Fruit fly (Drosophila melanogaster): Measurements from ENCODE around the gene sit.

sit gene

dm6 chr3R:22562502-22562901 lies at the start of gene sit:
Gene sit (minus strand): TSS chr3R:22562572.
- TF ChIP-seq CG1620 (GFP tag; optimal IDR thresholded peaks at IDR 0.05) (no peak), cnc (optimal IDR thresholded peaks at IDR 0.05) (no peak), CG7101 (tag; optimal IDR thresholded peaks at IDR 0.05) (no peak), Mnt (GFP tag; optimal IDR thresholded peaks at IDR 0.05) (no peak), Crg-1 (GFP tag; optimal IDR thresholded peaks at IDR 0.05) (no peak), pad (GFP tag; optimal IDR thresholded peaks at IDR 0.05) (no peak), CG12768 (GFP tag; optimal IDR thresholded peaks at IDR 0.05) (no peak)

dm6 chr3R:22609185-22609584 lies 46.8 kb upstream of the sit start, which contains the start of gene CG13843:
Gene CG13843 (plus strand): TSS chr3R:22609485.
- no peak for TF ChIP-seq Hr96 (GFP tag; optimal IDR thresholded peaks at IDR 0.05)

dm6 chr3R:22602783-22603182 lies 40.4 kb upstream of the sit start:
- TF ChIP-seq Mnt (GFP tag; optimal IDR thresholded peaks at IDR 0.05) = no peak
- no peak for TF ChIP-seq CG14711 (tag; optimal IDR thresholded peaks at IDR 0.05)
- no peak for TF ChIP-seq Clk (GFP tag; optimal IDR thresholded peaks at IDR 0.05)
- TF ChIP-seq Hr96 (GFP tag; optimal IDR thresholded peaks at IDR 0.05) = no peak
- no peak for TF ChIP-seq CG1620 (GFP tag; optimal IDR thresholded peaks at IDR 0.05)
- TF ChIP-seq toe (GFP tag; optimal IDR thresholded peaks at IDR 0.05) = no peak
- TF ChIP-seq cic (GFP tag; optimal IDR thresholded peaks at IDR 0.05) = no peak
- TF ChIP-seq CG7101 (tag; optimal IDR thresholded peaks at IDR 0.05) = no peak

- no peak for TF ChIP-seq CG1620 (GFP tag; optimal IDR thresholded peaks at IDR 0.05)
- no peak for TF ChIP-seq CG7101 (tag; optimal IDR thresholded peaks at IDR 0.05)
- no peak for TF ChIP-seq CG7045 (GFP tag; optimal IDR thresholded peaks at IDR 0.05)
- no peak for TF ChIP-seq CG12768 (GFP tag; optimal IDR thresholded peaks at IDR 0.05)
- TF ChIP-seq cnc (optimal IDR thresholded peaks at IDR 0.05) = no peak
- TF ChIP-seq CG33017 (tag; optimal IDR thresholded peaks at IDR 0.05) = no peak
- TF ChIP-seq Clk (GFP tag; optimal IDR thresholded peaks at IDR 0.05) = no peak
- TF ChIP-seq kay (GFP tag; ENCODE audit: borderline replicate concordance) = no peak
- no peak for TF ChIP-seq Crg-1 (GFP tag; optimal IDR thresholded peaks at IDR 0.05)
- TF ChIP-seq bab1 (GFP tag; optimal IDR thresholded peaks at IDR 0.05) = no peak
- no peak for TF ChIP-seq ovo (GFP tag; optimal IDR thresholded peaks at IDR 0.05)
- TF ChIP-seq toe (GFP tag; optimal IDR thresholded peaks at IDR 0.05) = no peak
Measured at dm6 chr3R:22598759-22599158, 36.4 kb upstream of the sit start.

dm6 chr3R:22597344-22597954 lies 35.1 kb upstream of the sit start:
- peak; percentile 58 for TF ChIP-seq Hr96 (GFP tag; optimal IDR thresholded peaks at IDR 0.05)
- TF ChIP-seq CG12768 (GFP tag; optimal IDR thresholded peaks at IDR 0.05) = peak; percentile 83
- TF ChIP-seq cnc (optimal IDR thresholded peaks at IDR 0.05) = no peak
- TF ChIP-seq ovo (GFP tag; optimal IDR thresholded peaks at IDR 0.05) = no peak
- no peak for TF ChIP-seq bab1 (GFP tag; optimal IDR thresholded peaks at IDR 0.05)
- TF ChIP-seq CG11617 (GFP tag; optimal IDR thresholded peaks at IDR 0.05) = no peak
- no peak for TF ChIP-seq CG1620 (GFP tag; optimal IDR thresholded peaks at IDR 0.05)
- no peak for TF ChIP-seq tj (GFP tag; optimal IDR thresholded peaks at IDR 0.05)
- peak; percentile 51 for TF ChIP-seq Clk (GFP tag; optimal IDR thresholded peaks at IDR 0.05)
- no peak for TF ChIP-seq cic (GFP tag; optimal IDR thresholded peaks at IDR 0.05)
- no peak for TF ChIP-seq Crg-1 (GFP tag; optimal IDR thresholded peaks at IDR 0.05)
- TF ChIP-seq toe (GFP tag; optimal IDR thresholded peaks at IDR 0.05) = no peak
- TF ChIP-seq CG7101 (tag; optimal IDR thresholded peaks at IDR 0.05) = peak; percentile 62
- peak; percentile 15 for TF ChIP-seq pad (GFP tag; optimal IDR thresholded peaks at IDR 0.05)
- TF ChIP-seq kay (GFP tag; ENCODE audit: borderline replicate concordance) = no peak
- no peak for TF ChIP-seq CG14711 (tag; optimal IDR thresholded peaks at IDR 0.05)
- peak; percentile 31 for TF ChIP-seq CG5204 (GFP tag; optimal IDR thresholded peaks at IDR 0.05)
- peak; percentile 73 for TF ChIP-seq CG33017 (tag; optimal IDR thresholded peaks at IDR 0.05)
- TF ChIP-seq Mnt (GFP tag; optimal IDR thresholded peaks at IDR 0.05) = no peak
- peak; percentile 57 for TF ChIP-seq CG7045 (GFP tag; optimal IDR thresholded peaks at IDR 0.05)

dm6 chr3R:22596450-22596849 lies 34.1 kb upstream of the sit start:
- TF ChIP-seq CG1620 (GFP tag; optimal IDR thresholded peaks at IDR 0.05) = no peak
- no peak for TF ChIP-seq CG12768 (GFP tag; optimal IDR thresholded peaks at IDR 0.05)
- TF ChIP-seq CG14711 (tag; optimal IDR thresholded peaks at IDR 0.05) = no peak
- no peak for TF ChIP-seq cic (GFP tag; optimal IDR thresholded peaks at IDR 0.05)
- no peak for TF ChIP-seq ovo (GFP tag; optimal IDR thresholded peaks at IDR 0.05)

dm6 chr3R:22595293-22595868 lies 33.0 kb upstream of the sit start:
- no peak for TF ChIP-seq tj (GFP tag; optimal IDR thresholded peaks at IDR 0.05)
- TF ChIP-seq toe (GFP tag; optimal IDR thresholded peaks at IDR 0.05) = no peak
- TF ChIP-seq CG11617 (GFP tag; optimal IDR thresholded peaks at IDR 0.05) = no peak
- TF ChIP-seq CG14711 (tag; optimal IDR thresholded peaks at IDR 0.05) = no peak
- TF ChIP-seq cic (GFP tag; optimal IDR thresholded peaks at IDR 0.05) = no peak
- no peak for TF ChIP-seq CG1620 (GFP tag; optimal IDR thresholded peaks at IDR 0.05)
- TF ChIP-seq kay (GFP tag; ENCODE audit: borderline replicate concordance) = no peak
- no peak for TF ChIP-seq ovo (GFP tag; optimal IDR thresholded peaks at IDR 0.05)
- no peak for TF ChIP-seq CG7101 (tag; optimal IDR thresholded peaks at IDR 0.05)
- TF ChIP-seq CG12768 (GFP tag; optimal IDR thresholded peaks at IDR 0.05) = no peak
- no peak for TF ChIP-seq bab1 (GFP tag; optimal IDR thresholded peaks at IDR 0.05)
- TF ChIP-seq Clk (GFP tag; optimal IDR thresholded peaks at IDR 0.05) = no peak
- TF ChIP-seq CG7045 (GFP tag; optimal IDR thresholded peaks at IDR 0.05) = no peak
- no peak for TF ChIP-seq pad (GFP tag; optimal IDR thresholded peaks at IDR 0.05)
- no peak for TF ChIP-seq Mnt (GFP tag; optimal IDR thresholded peaks at IDR 0.05)
- no peak for TF ChIP-seq CG5204 (GFP tag; optimal IDR thresholded peaks at IDR 0.05)
- TF ChIP-seq Hr96 (GFP tag; optimal IDR thresholded peaks at IDR 0.05) = no peak
- TF ChIP-seq Crg-1 (GFP tag; optimal IDR thresholded peaks at IDR 0.05) = no peak
- no peak for TF ChIP-seq cnc (optimal IDR thresholded peaks at IDR 0.05)

Measured in whole organism, adult.